Fruit fly (Drosophila melanogaster): ENCODE data around the gene CG4577.

Gene CG4577

DNA sequence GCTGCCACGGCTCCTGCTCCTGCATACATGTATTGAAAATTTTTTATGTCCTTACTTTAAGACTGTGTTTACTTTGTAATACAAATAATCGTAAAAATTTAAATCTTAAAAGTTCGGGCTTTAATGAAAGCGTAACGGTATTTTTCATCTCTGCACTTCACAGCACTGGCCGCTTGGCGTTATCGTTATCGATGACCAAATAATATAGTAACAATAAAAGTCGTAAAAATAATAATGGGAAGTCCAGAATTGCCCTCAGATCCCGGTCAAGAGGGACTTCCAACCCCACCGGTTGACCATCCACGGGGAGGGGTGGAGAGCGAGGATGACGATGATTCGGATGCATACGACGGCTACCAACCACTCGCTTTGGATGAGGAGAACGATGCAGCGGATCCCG is 31.8 kb downstream of the CG4577 start, which contains the start of gene CG14341:
CG14341 (plus strand) TSS at position 181 of the 400 bp plus-strand sequence.
- TF ChIP-seq Blimp-1 (GFP tag; optimal IDR thresholded peaks at IDR 0.05) = no peak
- no peak for TF ChIP-seq Sox102F (GFP tag; optimal IDR thresholded peaks at IDR 0.05)
- peak; percentile 26 for TF ChIP-seq esn (GFP tag; optimal IDR thresholded peaks at IDR 0.05)
- TF ChIP-seq CG3032 (tag; optimal IDR thresholded peaks at IDR 0.05) = no peak
- peak; percentile 66 for TF ChIP-seq svp (GFP tag)
- no peak for TF ChIP-seq Eip93F (GFP tag; optimal IDR thresholded peaks at IDR 0.05)
- TF ChIP-seq CG16779 (tag; optimal IDR thresholded peaks at IDR 0.05) = no peak
- no peak for TF ChIP-seq Gug (GFP tag; IDR thresholded peaks at IDR 0.05)

DNA sequence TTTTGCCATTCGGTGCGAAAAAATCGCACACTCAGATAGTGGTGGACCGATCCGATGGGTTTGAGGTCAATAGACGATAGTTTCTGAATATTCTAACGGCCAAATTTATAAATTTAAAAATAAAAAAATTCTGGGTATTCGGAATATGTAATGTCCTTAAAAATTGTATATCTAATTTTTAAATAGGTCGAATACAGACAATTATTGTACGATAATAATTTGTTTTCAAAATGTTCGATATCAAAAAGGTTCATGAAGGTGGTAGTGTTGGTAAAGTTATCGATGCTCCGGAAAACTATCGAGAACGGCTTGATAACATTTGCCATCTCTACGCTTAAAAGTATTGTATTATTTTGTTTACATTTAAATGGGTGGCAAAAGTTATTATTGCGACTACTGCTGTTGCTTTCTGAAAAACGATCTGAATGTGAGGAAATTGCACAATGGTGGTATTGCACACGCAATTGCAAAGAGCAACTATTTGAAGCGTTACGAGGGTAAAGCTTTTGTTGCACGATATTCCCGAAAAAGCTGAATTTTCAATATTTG is 35.4 kb downstream of the CG4577 start, which contains the start of the genes CG31922 and Plap:
CG31922 (plus strand) TSS at position 315 of the 549 bp plus-strand sequence.
Plap (minus strand) TSS at position 499 of the 549 bp plus-strand sequence.
- TF ChIP-seq Ets21C (GFP tag; optimal IDR thresholded peaks at IDR 0.05) (no peak), svp (GFP tag) (peak; percentile 97), topi (GFP tag; optimal IDR thresholded peaks at IDR 0.05) (peak; percentile 69), CG8632 (GFP tag; optimal IDR thresholded peaks at IDR 0.05) (peak; percentile 17), CG7368 (GFP tag; optimal IDR thresholded peaks at IDR 0.05) (no peak), CG10631 (GFP tag; optimal IDR thresholded peaks at IDR 0.05) (no peak), Sox14 (GFP tag; optimal IDR thresholded peaks at IDR 0.05) (peak; percentile 89), CG31627 (GFP tag; optimal IDR thresholded peaks at IDR 0.05) (peak; percentile 74), Eip78C (GFP tag) (peak; percentile 89), CG1621 (tag; optimal IDR thresholded peaks at IDR 0.05) (no peak), CG6792 (GFP tag; optimal IDR thresholded peaks at IDR 0.05) (peak; percentile 59), Hr39 (GFP tag; optimal IDR thresholded peaks at IDR 0.05) (peak; percentile 63), esn (GFP tag; optimal IDR thresholded peaks at IDR 0.05) (peak; percentile 82), dsx (GFP tag; optimal IDR thresholded peaks at IDR 0.05; ENCODE audit: poor library complexity, severe bottlenecking) (peak; percentile 87), Sox102F (GFP tag; optimal IDR thresholded peaks at IDR 0.05) (no peak), acj6 (GFP tag; optimal IDR thresholded peaks at IDR 0.05) (no peak), CG10669 (GFP tag; optimal IDR thresholded peaks at IDR 0.05) (no peak), Gug (GFP tag; IDR thresholded peaks at IDR 0.05) (no peak), CG6808 (GFP tag; optimal IDR thresholded peaks at IDR 0.05) (no peak), CG11294 (GFP tag; IDR thresholded peaks at IDR 0.05) (no peak), Lpt (GFP tag; optimal IDR thresholded peaks at IDR 0.05) (peak; percentile 3), CG3919 (GFP tag; optimal IDR thresholded peaks at IDR 0.05) (peak; percentile 51), pdm3 (GFP tag; optimal IDR thresholded peaks at IDR 0.05) (no peak), Hr4 (GFP tag; optimal IDR thresholded peaks at IDR 0.05) (no peak), fkh (GFP tag; optimal IDR thresholded peaks at IDR 0.05) (no peak), CG11762 (GFP tag; optimal IDR thresholded peaks at IDR 0.05; ENCODE audit: insufficient read depth) (no peak), Blimp-1 (GFP tag; optimal IDR thresholded peaks at IDR 0.05) (no peak), CG9139 (GFP tag; optimal IDR thresholded peaks at IDR 0.05) (no peak), CG6163 (GFP tag; IDR thresholded peaks at IDR 0.05) (no peak; the same call in 2 of the 3 replicates), CG34406 (GFP tag; optimal IDR thresholded peaks at IDR 0.05) (peak; percentile 60), fd59A (GFP tag; optimal IDR thresholded peaks at IDR 0.05) (peak; percentile 1), CG16779 (tag; optimal IDR thresholded peaks at IDR 0.05) (no peak), Sox15 (GFP tag; optimal IDR thresholded peaks at IDR 0.05) (peak; percentile 45), lz (GFP tag; optimal IDR thresholded peaks at IDR 0.05) (peak; percentile 78), net (GFP tag; optimal IDR thresholded peaks at IDR 0.05) (peak; percentile 18), OdsH (GFP tag; optimal IDR thresholded peaks at IDR 0.05) (no peak), CG6854 (GFP tag; optimal IDR thresholded peaks at IDR 0.05) (no peak), fd85E (GFP tag; optimal IDR thresholded peaks at IDR 0.05) (no peak), Hr38 (GFP tag; optimal IDR thresholded peaks at IDR 0.05) (no peak), Met (GFP tag; optimal IDR thresholded peaks at IDR 0.05) (no peak), CG15336 (GFP tag; IDR thresholded peaks at IDR 0.05) (no peak), ss (GFP tag; optimal IDR thresholded peaks at IDR 0.05) (no peak), salr (GFP tag; optimal IDR thresholded peaks at IDR 0.05) (no peak), CG6276 (GFP tag; optimal IDR thresholded peaks at IDR 0.05) (no peak), vri (GFP tag; optimal IDR thresholded peaks at IDR 0.05) (no peak), CG8119 (GFP tag; IDR thresholded peaks at IDR 0.05) (no peak), Eip75B (GFP tag; optimal IDR thresholded peaks at IDR 0.05) (no peak)
